Worm (Caenorhabditis elegans) whole organism, young adult: ENCODE data around the gene C44B7.7.

ENCODE experiments used
- B0019.2 ChIP-seq: fragments of 200-800 bp; sonication (Bioruptor generic); conservative IDR thresholded peaks from 2 replicates; pipeline ENCODE4 v1.3.6; 2022; ENCODE audit warnings: missing genetic modification reagents, missing genetic modification characterization, missing compliant biosample characterization
- B0336.3 ChIP-seq: fragments of 200-800 bp; sonication (Bioruptor generic); IDR thresholded peaks from 2 replicates; pipeline ENCODE4 v1.3.6; 2022; ENCODE audit warnings: missing genetic modification characterization, missing compliant biosample characterization
- C06A6.2 ChIP-seq: fragments of 200-800 bp; sonication (Bioruptor generic); conservative IDR thresholded peaks from 2 replicates; pipeline ENCODE4 v1.3.6; 2022; ENCODE audit warnings: missing genetic modification characterization, missing compliant biosample characterization
- C17E4.6 ChIP-seq: fragments of 200-800 bp; sonication (Bioruptor generic); IDR thresholded peaks from 2 replicates; pipeline ENCODE4 v1.3.6; 2022; ENCODE audit warnings: missing genetic modification reagents, missing genetic modification characterization, missing compliant biosample characterization
- F22D6.2 ChIP-seq: sonication (generic microtip); optimal IDR thresholded peaks from 2 replicates; lab custom pipeline; 2016; ENCODE audit warnings: mild to moderate bottlenecking, missing genetic modification characterization, missing compliant biosample characterization
- F23B12.7 ChIP-seq: sonication (generic microtip); optimal IDR thresholded peaks from 2 replicates; lab custom pipeline; 2017; ENCODE audit warnings: missing genetic modification characterization, mild to moderate bottlenecking, missing compliant biosample characterization, antibody characterized with exemption, moderate library complexity; ENCODE audit not compliant: insufficient read depth
- F33H1.4 ChIP-seq: fragments of 200-800 bp; sonication (Bioruptor generic); IDR thresholded peaks from 2 replicates; pipeline ENCODE4 v1.3.6; 2022; ENCODE audit warnings: missing genetic modification reagents, missing genetic modification characterization, missing compliant biosample characterization
- F52B5.7 ChIP-seq: sonication (generic microtip); optimal IDR thresholded peaks from 2 replicates; lab custom pipeline; 2016; ENCODE audit warnings: mild to moderate bottlenecking, missing genetic modification characterization, missing compliant biosample characterization
- F57C9.4 ChIP-seq: sonication (generic microtip); optimal IDR thresholded peaks from 2 replicates; lab custom pipeline; 2017; ENCODE audit warnings: mild to moderate bottlenecking, missing genetic modification characterization, missing compliant biosample characterization
- K12H6.12 ChIP-seq: fragments of 200-800 bp; sonication (Bioruptor generic); optimal IDR thresholded peaks from 2 replicates; lab custom pipeline; 2018; ENCODE audit warnings: mild to moderate bottlenecking, missing genetic modification characterization, missing compliant biosample characterization
- T26A5.8 ChIP-seq: sonication (generic microtip); optimal IDR thresholded peaks from 2 replicates; lab custom pipeline; 2016; ENCODE audit warnings: missing genetic modification characterization, missing compliant biosample characterization
- Y53F4B.3 ChIP-seq: fragments of 200-800 bp; sonication (Bioruptor generic); IDR thresholded peaks from 2 replicates; pipeline ENCODE4 v1.3.6; 2022; ENCODE audit warnings: missing genetic modification reagents, missing genetic modification characterization, missing compliant biosample characterization
- Y95B8A.8 ChIP-seq: fragments of 200-800 bp; sonication (Bioruptor generic); IDR thresholded peaks from 2 replicates; pipeline ENCODE4 v1.3.6; 2022; ENCODE audit warnings: missing genetic modification reagents, missing genetic modification characterization, missing compliant biosample characterization
- aptf-2 ChIP-seq: fragments of 200-800 bp; sonication (Bioruptor generic); conservative IDR thresholded peaks from 2 replicates; pipeline ENCODE4 v1.3.6; 2022; ENCODE audit warnings: missing genetic modification reagents, missing genetic modification characterization, missing compliant biosample characterization
- aptf-3 ChIP-seq: fragments of 200-800 bp; sonication (Bioruptor generic); IDR thresholded peaks from 2 replicates; pipeline ENCODE4 v1.3.6; 2022; ENCODE audit warnings: missing genetic modification characterization, missing compliant biosample characterization
- atf-7 ChIP-seq: sonication (generic microtip); optimal IDR thresholded peaks from 2 replicates; lab custom pipeline; 2017; ENCODE audit warnings: mild to moderate bottlenecking, missing genetic modification characterization, missing compliant biosample characterization
- athp-1 ChIP-seq: sonication (generic microtip); optimal IDR thresholded peaks from 2 replicates; lab custom pipeline; 2017; ENCODE audit warnings: mild to moderate bottlenecking, missing genetic modification characterization, missing compliant biosample characterization
- attf-5 ChIP-seq: fragments of 200-800 bp; sonication (Bioruptor generic); optimal IDR thresholded peaks from 2 replicates; lab custom pipeline; 2018; ENCODE audit warnings: mild to moderate bottlenecking, missing genetic modification characterization, missing compliant biosample characterization
- bed-1 ChIP-seq: fragments of 200-800 bp; sonication (Bioruptor generic); IDR thresholded peaks from 2 replicates; pipeline ENCODE4 v1.3.6; 2022; ENCODE audit warnings: missing genetic modification reagents, missing genetic modification characterization, missing compliant biosample characterization
- ccch-3 ChIP-seq: fragments of 200-800 bp; sonication (Bioruptor generic); optimal IDR thresholded peaks from 2 replicates; lab custom pipeline; 2018; ENCODE audit warnings: mild to moderate bottlenecking, missing genetic modification characterization, missing compliant biosample characterization
- ceh-91 ChIP-seq: fragments of 200-800 bp; sonication (Bioruptor generic); IDR thresholded peaks from 2 replicates; pipeline ENCODE4 v1.3.6; 2022; ENCODE audit warnings: missing genetic modification reagents, missing genetic modification characterization, missing compliant biosample characterization
- dox-1 ChIP-seq: fragments of 200-800 bp; sonication (Bioruptor generic); IDR thresholded peaks from 2 replicates; pipeline ENCODE4 v1.3.6; 2022; ENCODE audit warnings: missing genetic modification reagents, missing genetic modification characterization, missing compliant biosample characterization
- efl-1 ChIP-seq: fragments of 150-350 bp; optimal IDR thresholded peaks from 2 replicates; lab custom pipeline; 2014; ENCODE audit warnings: missing biosample characterization, missing genetic modification reagents, missing genetic modification characterization
- egrh-3 ChIP-seq: fragments of 200-800 bp; sonication (Bioruptor generic); IDR thresholded peaks from 2 replicates; pipeline ENCODE4 v1.3.6; 2022; ENCODE audit warnings: missing genetic modification reagents, missing genetic modification characterization, missing compliant biosample characterization
- him-1 ChIP-seq: sonication (generic microtip); optimal IDR thresholded peaks from 2 replicates; lab custom pipeline; 2016; ENCODE audit warnings: missing genotype, missing genetic modification reagents, missing genetic modification characterization, missing compliant biosample characterization
- hlh-12 ChIP-seq: sonication (generic microtip); optimal IDR thresholded peaks from 2 replicates; lab custom pipeline; 2016; ENCODE audit warnings: missing genetic modification characterization, missing compliant biosample characterization
- hmg-1.2 ChIP-seq: fragments of 200-800 bp; sonication (Bioruptor generic); IDR thresholded peaks from 2 replicates; pipeline ENCODE4 v1.3.6; 2022; ENCODE audit warnings: missing genetic modification reagents, missing genetic modification characterization, missing compliant biosample characterization
- lag-1 ChIP-seq: fragments of 200-800 bp; sonication (Bioruptor generic); IDR thresholded peaks from 2 replicates; pipeline ENCODE4 v1.3.6; 2022; ENCODE audit warnings: missing genetic modification reagents, missing genetic modification characterization, missing compliant biosample characterization
- lin-54 ChIP-seq: fragments of 200-800 bp; sonication (Bioruptor generic); optimal IDR thresholded peaks from 2 replicates; lab custom pipeline; 2018; ENCODE audit warnings: mild to moderate bottlenecking, missing genetic modification characterization, missing compliant biosample characterization
- lir-1 ChIP-seq: fragments of 200-800 bp; sonication (Bioruptor generic); conservative IDR thresholded peaks from 2 replicates; pipeline ENCODE4 v1.3.6; 2022; ENCODE audit warnings: missing genetic modification reagents, missing genetic modification characterization, missing compliant biosample characterization
- lsl-1 ChIP-seq: fragments of 200-800 bp; sonication (Bioruptor generic); optimal IDR thresholded peaks from 2 replicates; lab custom pipeline; 2018; ENCODE audit warnings: mild to moderate bottlenecking, missing genetic modification characterization, moderate library complexity, missing compliant biosample characterization
- madf-10 ChIP-seq: sonication (generic microtip); optimal IDR thresholded peaks from 2 replicates; lab custom pipeline; 2016; ENCODE audit warnings: mild to moderate bottlenecking, missing genetic modification characterization, missing compliant biosample characterization
- madf-3 ChIP-seq: fragments of 200-800 bp; sonication (Bioruptor generic); IDR thresholded peaks from 2 replicates; pipeline ENCODE4 v1.3.6; 2022; ENCODE audit warnings: missing genetic modification reagents, missing genetic modification characterization, missing compliant biosample characterization
- madf-6 ChIP-seq: fragments of 200-800 bp; sonication (Bioruptor generic); IDR thresholded peaks from 2 replicates; pipeline ENCODE4 v1.3.6; 2022; ENCODE audit warnings: missing genetic modification reagents, missing genetic modification characterization, missing compliant biosample characterization
- madf-8 ChIP-seq: fragments of 200-800 bp; sonication (Bioruptor generic); conservative IDR thresholded peaks from 2 replicates; pipeline ENCODE4 v1.3.6; 2022; ENCODE audit warnings: missing genetic modification reagents, missing genetic modification characterization, missing compliant biosample characterization
- mcd-1 ChIP-seq: fragments of 200-800 bp; sonication (Bioruptor generic); IDR thresholded peaks from 2 replicates; pipeline ENCODE4 v1.3.6; 2022; ENCODE audit warnings: missing genetic modification reagents, missing genetic modification characterization, missing compliant biosample characterization
- mxl-1 ChIP-seq: sonication (generic microtip); optimal IDR thresholded peaks from 2 replicates; lab custom pipeline; 2016; ENCODE audit warnings: missing genetic modification characterization, missing compliant biosample characterization
- nfyb-1 ChIP-seq: fragments of 200-800 bp; sonication (Bioruptor generic); IDR thresholded peaks from 2 replicates; pipeline ENCODE4 v1.3.6; 2022; ENCODE audit warnings: missing genetic modification reagents, missing genetic modification characterization, missing compliant biosample characterization
- nhr-80 ChIP-seq: sonication (generic microtip); optimal IDR thresholded peaks from 2 replicates; lab custom pipeline; 2016; ENCODE audit warnings: missing genetic modification characterization, missing compliant biosample characterization
- nhr-90 ChIP-seq: sonication (generic microtip); optimal IDR thresholded peaks from 2 replicates; lab custom pipeline; 2016; ENCODE audit warnings: missing genotype, mild to moderate bottlenecking, missing genetic modification characterization, missing compliant biosample characterization
- pbrm-1 ChIP-seq: fragments of 200-800 bp; sonication (Bioruptor generic); IDR thresholded peaks from 2 replicates; pipeline ENCODE4 v1.3.6; 2022; ENCODE audit warnings: missing genetic modification reagents, missing genetic modification characterization, missing compliant biosample characterization
- rpc-1 ChIP-seq, 2 experiments: fragments of 150-350 bp in 1 of 2; sonication (generic microtip) in 1 of 2; optimal IDR thresholded peaks; 2 replicates each; lab custom pipeline; 2014 to 2018; ENCODE audit warnings: missing biosample characterization in 1 of 2, missing genetic modification characterization in 1 of 2, missing genetic modification reagents in 1 of 2, missing genotype in 1 of 2
- snpc-4 ChIP-seq, 5 experiments: fragments of 150-350 bp in 1 of 5; sonication (generic microtip) in 4 of 5; optimal IDR thresholded peaks; 2 replicates each; lab custom pipeline; 2014 to 2018; ENCODE audit warnings: missing genetic modification characterization in 5 of 5, missing biosample characterization in 3 of 5, antibody characterized with exemption in 2 of 5, mild to moderate bottlenecking in 2 of 5, missing compliant biosample characterization in 2 of 5, missing genotype in 2 of 5, moderate library complexity in 2 of 5, missing genetic modification reagents in 1 of 5
- sptf-2 ChIP-seq: fragments of 200-800 bp; sonication (Bioruptor generic); optimal IDR thresholded peaks from 2 replicates; lab custom pipeline; 2018; ENCODE audit warnings: mild to moderate bottlenecking, missing genetic modification characterization, missing compliant biosample characterization
- tbx-9 ChIP-seq: sonication (generic microtip); optimal IDR thresholded peaks from 2 replicates; lab custom pipeline; 2016; ENCODE audit warnings: borderline replicate concordance, missing genetic modification characterization, inconsistent platforms, missing compliant biosample characterization
- ztf-22 ChIP-seq: fragments of 200-800 bp; sonication (Bioruptor generic); optimal IDR thresholded peaks from 2 replicates; lab custom pipeline; 2018; ENCODE audit warnings: mild to moderate bottlenecking, missing genetic modification characterization, moderate library complexity, missing compliant biosample characterization
- ztf-26 ChIP-seq: sonication (generic microtip); optimal IDR thresholded peaks from 2 replicates; lab custom pipeline; 2017; ENCODE audit warnings: missing genetic modification characterization, missing compliant biosample characterization
- ztf-3 ChIP-seq: fragments of 200-800 bp; sonication (Bioruptor generic); optimal IDR thresholded peaks from 2 replicates; lab custom pipeline; 2018; ENCODE audit warnings: mild to moderate bottlenecking, missing genetic modification characterization, missing compliant biosample characterization
- ztf-6 ChIP-seq: fragments of 200-800 bp; sonication (Bioruptor generic); IDR thresholded peaks from 2 replicates; pipeline ENCODE4 v1.3.6; 2022; ENCODE audit warnings: missing genetic modification reagents, missing genetic modification characterization, missing compliant biosample characterization

The C44B7.7 gene

DNA sequence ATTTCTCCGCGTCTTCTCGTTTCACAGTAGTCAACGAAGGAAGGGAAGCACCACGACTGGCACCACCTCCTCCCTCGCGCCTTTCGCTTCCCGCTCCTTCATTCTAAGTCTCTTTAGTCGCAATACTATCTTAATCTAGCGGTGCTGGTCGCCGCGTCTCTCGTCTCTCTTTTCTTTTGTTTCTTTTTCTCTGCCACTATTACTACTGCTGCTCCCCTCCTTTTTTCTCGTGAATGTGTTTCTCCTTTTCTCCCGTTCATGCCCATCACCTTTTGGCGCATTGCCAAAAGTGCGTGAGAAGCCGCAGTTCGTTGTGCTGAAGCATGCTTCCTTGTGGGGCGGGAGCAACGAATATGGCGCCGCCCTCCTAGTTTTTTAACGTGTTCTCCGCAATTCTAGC lies 46.5 kb upstream of the C44B7.7 start (continued):
- TF ChIP-seq ccch-3 (no peak), ztf-3 (GFP tag; lab: Kevin White, UChicago) (no peak), hmg-1.2 (peak; percentile 89), madf-6 (GFP tag; lab: Robert Waterston, UW) (no peak), nfyb-1 (GFP tag; lab: Robert Waterston, UW) (peak; percentile 46; the same call in 1 of the 2 replicates), lag-1 (no peak), B0336.3 (GFP tag; lab: Robert Waterston, UW) (no peak), sptf-2 (GFP tag; lab: Kevin White, UChicago) (no peak), F57C9.4 (tag; lab: Kevin White, UChicago) (no peak), T26A5.8 (tag; lab: Kevin White, UChicago) (no peak), aptf-3 (GFP tag; lab: Robert Waterston, UW) (no peak), hlh-12 (no peak), nhr-80 (tag; lab: Kevin White, UChicago) (peak; percentile 95), F23B12.7 (tag; lab: Kevin White, UChicago) (no peak), F52B5.7 (tag; lab: Kevin White, UChicago) (no peak), lir-1 (0 out of 2 replicates have a peak, but pooled peaks have one; percentile 40), nhr-90 (tag; lab: Kevin White, UChicago) (peak; percentile 29), bed-1 (GFP tag; lab: Robert Waterston, UW) (no peak), madf-10 (tag; lab: Kevin White, UChicago) (peak; percentile 63), lin-54 (peak; percentile 41), ztf-26 (no peak), pbrm-1 (GFP tag; lab: Robert Waterston, UW) (peak; percentile 39; the same call in 1 of the 2 replicates), dox-1 (GFP tag; lab: Robert Waterston, UW) (peak; percentile 68; the same call in 1 of the 2 replicates), mxl-1 (tag; lab: Kevin White, UChicago) (no peak), ztf-22 (peak; percentile 32), C17E4.6 (no peak), B0019.2 (GFP tag; lab: Robert Waterston, UW) (no peak), egrh-3 (GFP tag; lab: Robert Waterston, UW) (peak; percentile 76), mcd-1 (peak; percentile 52), rpc-1 (optimal IDR thresholded peaks at IDR 0.05; lab: Kevin White, UChicago) (no peak), rpc-1 (tag; optimal IDR thresholded peaks at IDR 0.05; lab: Kevin White, UChicago) (no peak), K12H6.12 (peak; percentile 66), him-1 (tag; lab: Kevin White, UChicago) (no peak)
- TF ChIP-seq, all 124 proteins: peak for 26

DNA sequence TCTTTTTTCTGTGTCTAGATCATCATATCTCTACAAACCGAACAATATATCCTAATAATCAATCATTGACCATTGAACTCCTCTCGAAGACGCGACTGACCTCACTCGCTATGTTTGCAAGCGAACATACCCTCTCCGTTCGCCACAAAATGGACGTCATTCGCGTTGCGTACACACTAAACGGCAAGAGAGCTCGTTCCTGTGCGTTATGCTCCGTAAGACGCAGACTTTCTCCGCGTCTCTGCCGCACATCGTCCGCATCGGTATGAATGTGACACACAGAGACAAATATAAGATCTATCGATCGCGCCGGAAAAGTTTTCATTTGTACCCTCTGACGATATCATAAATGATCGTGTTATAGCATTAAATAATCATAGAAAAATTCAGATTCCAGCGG lies 46.1 kb upstream of the C44B7.7 start:
- no peak for TF ChIP-seq tbx-9 (tag; lab: Kevin White, UChicago)
- no peak for TF ChIP-seq aptf-2 (GFP tag; lab: Robert Waterston, UW)
- TF ChIP-seq snpc-4 (GFP tag; optimal IDR thresholded peaks at IDR 0.05; lab: Kevin White, UChicago) = no peak
- no peak for TF ChIP-seq snpc-4 (tag; optimal IDR thresholded peaks at IDR 0.05; lab: Kevin White, UChicago)
- TF ChIP-seq madf-3 = 0 out of 2 replicates have a peak, but pooled peaks have one; percentile 44
- no peak for TF ChIP-seq nhr-90 (tag; lab: Kevin White, UChicago)
- TF ChIP-seq F22D6.2 (tag; lab: Kevin White, UChicago) = no peak

- no peak for TF ChIP-seq efl-1
- TF ChIP-seq Y95B8A.8 (GFP tag; lab: Robert Waterston, UW) = no peak
- TF ChIP-seq madf-8 (GFP tag; lab: Robert Waterston, UW) = 0 out of 2 replicates have a peak, but pooled peaks have one; percentile 7
- no peak for TF ChIP-seq Y53F4B.3 (GFP tag; lab: Robert Waterston, UW)
- TF ChIP-seq C06A6.2 (GFP tag; lab: Robert Waterston, UW) = no peak
- TF ChIP-seq F33H1.4 (GFP tag; lab: Robert Waterston, UW) = peak; percentile 20; the same call in 1 of the 2 replicates
- TF ChIP-seq atf-7 (tag; lab: Kevin White, UChicago) = no peak
- TF ChIP-seq athp-1 (tag; lab: Kevin White, UChicago) = peak; percentile 90
- TF ChIP-seq ztf-6 (GFP tag; lab: Robert Waterston, UW) = no peak
- TF ChIP-seq ceh-91 (GFP tag; lab: Robert Waterston, UW) = 0 out of 2 replicates have a peak, but pooled peaks have one; percentile 29
- no peak for TF ChIP-seq attf-5
- peak; percentile 89 for TF ChIP-seq lsl-1 (GFP tag; lab: Kevin White, UChicago)
Observed at ce11 chrII:6923792-6924191, 43.8 kb upstream of the C44B7.7 start.
